Fruit fly (Drosophila melanogaster) whole organism, embryonic: ENCODE results near the gene CG6689.

ENCODE experiments used
- CrebB ChIP-seq: fragments of 200-800 bp; sonication (Bioruptor generic); optimal IDR thresholded peaks from 3 replicates; lab custom pipeline; 2018; ENCODE audit warnings: missing biosample characterization, mild to moderate bottlenecking, missing genetic modification characterization
- ems ChIP-seq: fragments of 200-800 bp; sonication (Bioruptor generic); optimal IDR thresholded peaks from 3 replicates; lab custom pipeline; 2016; ENCODE audit warnings: missing biosample characterization, missing genetic modification characterization

DNA sequence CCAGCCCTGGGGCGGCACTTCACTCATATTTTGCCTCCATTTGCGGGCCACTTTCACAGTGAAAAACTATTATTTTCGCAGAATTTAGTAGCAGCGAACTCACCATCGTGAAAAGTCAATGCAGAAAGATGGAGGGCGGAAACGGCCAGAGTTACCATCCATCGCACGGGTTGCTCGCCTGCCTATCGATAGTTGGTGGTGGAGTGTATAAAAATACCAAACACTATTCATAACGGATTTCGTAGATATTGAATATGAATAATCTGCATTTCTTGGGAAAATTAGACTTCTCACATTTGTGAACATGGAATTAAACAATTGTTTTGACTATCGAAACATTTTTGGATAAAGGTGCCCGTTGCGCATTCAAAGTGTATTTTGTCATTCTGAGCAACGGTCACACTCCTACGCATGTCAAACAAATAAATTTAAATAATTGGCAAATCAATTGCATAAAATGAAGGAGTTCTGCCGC, 3.7 kb downstream of the CG6689 start, which contains the start of the genes RpS25 and CG4820:
- TF ChIP-seq CrebB (tag; lab: Kevin White, UChicago) (peak; percentile 97), ems (GFP tag; lab: Kevin White, UChicago) (peak; percentile 79)
